Fruit fly (Drosophila melanogaster) whole organism, prepupa: ENCODE measurements around the gene CG13919.

ENCODE experiments used
- Blimp-1 ChIP-seq: fragments of 200-800 bp; sonication (Bioruptor generic); optimal IDR thresholded peaks from 3 replicates; lab custom pipeline; 2017; ENCODE audit warnings: missing biosample characterization, missing genetic modification characterization, mild to moderate bottlenecking, moderate library complexity, missing genetic modification reagents
- CG10631 ChIP-seq: fragments of 200-800 bp; sonication (Bioruptor generic); optimal IDR thresholded peaks from 2 replicates; lab custom pipeline; 2016; ENCODE audit warnings: missing biosample characterization, missing genetic modification characterization
- CG10669 ChIP-seq: fragments of 200-800 bp; sonication (Bioruptor generic); optimal IDR thresholded peaks from 3 replicates; lab custom pipeline; 2018; ENCODE audit warnings: missing biosample characterization, mild to moderate bottlenecking, missing genetic modification characterization, moderate library complexity
- CG11294 ChIP-seq: fragments of 200-800 bp; sonication (Bioruptor generic); IDR thresholded peaks from 2 replicates; pipeline ENCODE4 v1.3.6; 2022; ENCODE audit warnings: missing biosample characterization, missing genetic modification characterization
- CG11762 ChIP-seq: fragments of 200-800 bp; sonication (Bioruptor generic); optimal IDR thresholded peaks from 3 replicates; lab custom pipeline; 2016; ENCODE audit warnings: missing biosample characterization, missing genetic modification characterization; ENCODE audit not compliant: insufficient read depth
- CG15336 ChIP-seq: fragments of 200-800 bp; sonication (Bioruptor generic); IDR thresholded peaks from 2 replicates; pipeline ENCODE4 v1.3.6; 2022; ENCODE audit warnings: missing biosample characterization, missing genetic modification characterization
- CG16779 ChIP-seq: fragments of 200-800 bp; sonication (Bioruptor generic); optimal IDR thresholded peaks from 3 replicates; lab custom pipeline; 2017; ENCODE audit warnings: missing biosample characterization, mild to moderate bottlenecking, missing genetic modification characterization
- CG3032 ChIP-seq: fragments of 200-800 bp; optimal IDR thresholded peaks from 2 replicates; lab custom pipeline; 2019; ENCODE audit warnings: missing biosample characterization, mild to moderate bottlenecking, missing genetic modification characterization, moderate library complexity
- CG32006 ChIP-seq: fragments of 200-800 bp; sonication (Bioruptor generic); optimal IDR thresholded peaks from 3 replicates; lab custom pipeline; 2017; ENCODE audit warnings: missing biosample characterization, mild to moderate bottlenecking, missing genetic modification characterization
- CG34406 ChIP-seq: fragments of 200-800 bp; sonication (Bioruptor generic); optimal IDR thresholded peaks from 3 replicates; lab custom pipeline; 2016; ENCODE audit warnings: missing biosample characterization, missing genetic modification characterization
- CG3919 ChIP-seq: fragments of 200-800 bp; sonication (Bioruptor generic); optimal IDR thresholded peaks from 3 replicates; lab custom pipeline; 2016; ENCODE audit warnings: missing biosample characterization, missing genetic modification characterization
- CG6163 ChIP-seq: fragments of 200-800 bp; sonication (Bioruptor generic); IDR thresholded peaks from 3 replicates; pipeline ENCODE4 v1.3.6; 2022; ENCODE audit warnings: missing biosample characterization, missing genetic modification characterization
- CG6808 ChIP-seq: fragments of 200-800 bp; sonication (Bioruptor generic); optimal IDR thresholded peaks from 3 replicates; lab custom pipeline; 2017; ENCODE audit warnings: missing biosample characterization, missing genetic modification characterization, mild to moderate bottlenecking, moderate library complexity, missing genetic modification reagents
- CG7368 ChIP-seq: fragments of 200-800 bp; sonication (Bioruptor generic); optimal IDR thresholded peaks from 3 replicates; lab custom pipeline; 2016; ENCODE audit warnings: missing biosample characterization, missing genetic modification characterization
- CG8119 ChIP-seq: fragments of 200-800 bp; sonication (Bioruptor generic); IDR thresholded peaks from 3 replicates; pipeline ENCODE4 v1.3.6; 2022; ENCODE audit warnings: missing biosample characterization, missing genetic modification characterization
- CG8319 ChIP-seq: fragments of 200-800 bp; sonication (Bioruptor generic); optimal IDR thresholded peaks from 3 replicates; lab custom pipeline; 2016; ENCODE audit warnings: missing biosample characterization, missing genetic modification characterization
- CG8632 ChIP-seq: fragments of 200-800 bp; sonication (Bioruptor generic); optimal IDR thresholded peaks from 3 replicates; lab custom pipeline; 2016; ENCODE audit warnings: missing biosample characterization, missing genetic modification characterization
- Eip78C ChIP-seq: fragments of 200-800 bp; sonication (Bioruptor generic); peaks from one replicate; lab custom pipeline; 2016; ENCODE audit warnings: missing biosample characterization, missing genetic modification characterization
- Eip93F ChIP-seq: fragments of 200-800 bp; sonication (Bioruptor generic); optimal IDR thresholded peaks from 2 replicates; lab custom pipeline; 2016; ENCODE audit warnings: missing biosample characterization, mild to moderate bottlenecking, missing genetic modification characterization
- Ets96B ChIP-seq: fragments of 200-800 bp; optimal IDR thresholded peaks from 2 replicates; lab custom pipeline; 2019; ENCODE audit warnings: missing biosample characterization, mild to moderate bottlenecking, missing genetic modification characterization, moderate library complexity
- Gug ChIP-seq: fragments of 200-800 bp; sonication (Bioruptor generic); IDR thresholded peaks from 2 replicates; pipeline ENCODE4 v1.3.6; 2022; ENCODE audit warnings: missing biosample characterization, missing genetic modification characterization
- Hr39 ChIP-seq: fragments of 200-800 bp; sonication (Bioruptor generic); optimal IDR thresholded peaks from 2 replicates; lab custom pipeline; 2016; ENCODE audit warnings: missing biosample characterization, missing genetic modification characterization
- Lpt ChIP-seq: fragments of 200-800 bp; sonication (Bioruptor generic); optimal IDR thresholded peaks from 3 replicates; lab custom pipeline; 2016; ENCODE audit warnings: missing biosample characterization, missing genetic modification characterization
- OdsH ChIP-seq: fragments of 200-800 bp; sonication (Bioruptor generic); optimal IDR thresholded peaks from 3 replicates; lab custom pipeline; 2016; ENCODE audit warnings: missing biosample characterization, missing genetic modification characterization
- Smox ChIP-seq: fragments of 200-800 bp; sonication (Bioruptor generic); optimal IDR thresholded peaks from 3 replicates; lab custom pipeline; 2016; ENCODE audit warnings: missing biosample characterization, missing genetic modification characterization
- Sox102F ChIP-seq: fragments of 200-800 bp; sonication (Bioruptor generic); optimal IDR thresholded peaks from 2 replicates; lab custom pipeline; 2016; ENCODE audit warnings: missing biosample characterization, mild to moderate bottlenecking, missing genetic modification characterization
- Sox14 ChIP-seq: fragments of 200-800 bp; sonication (Bioruptor generic); optimal IDR thresholded peaks from 3 replicates; lab custom pipeline; 2016; ENCODE audit warnings: missing biosample characterization, missing genetic modification characterization
- Sox15 ChIP-seq: fragments of 200-800 bp; sonication (Bioruptor generic); optimal IDR thresholded peaks from 3 replicates; lab custom pipeline; 2016; ENCODE audit warnings: missing biosample characterization, missing genetic modification characterization
- dac ChIP-seq: fragments of 200-800 bp; sonication (Bioruptor generic); optimal IDR thresholded peaks from 2 replicates; lab custom pipeline; 2017; ENCODE audit warnings: missing biosample characterization, mild to moderate bottlenecking, missing genetic modification characterization
- dsx ChIP-seq: fragments of 200-800 bp; optimal IDR thresholded peaks from 3 replicates; lab custom pipeline; 2019; ENCODE audit warnings: missing biosample characterization, mild to moderate bottlenecking, missing genetic modification characterization, moderate library complexity; ENCODE audit not compliant: poor library complexity, severe bottlenecking
- eg ChIP-seq: fragments of 200-800 bp; sonication (Bioruptor generic); IDR thresholded peaks from 3 replicates; pipeline ENCODE4 v1.3.6; 2022; ENCODE audit warnings: missing biosample characterization, missing genetic modification characterization
- esn ChIP-seq: fragments of 200-800 bp; sonication (Bioruptor generic); optimal IDR thresholded peaks from 2 replicates; lab custom pipeline; 2016; ENCODE audit warnings: missing biosample characterization, mild to moderate bottlenecking, missing genetic modification characterization, moderate library complexity
- fd59A ChIP-seq: fragments of 200-800 bp; sonication (Bioruptor generic); optimal IDR thresholded peaks from 2 replicates; lab custom pipeline; 2017; ENCODE audit warnings: missing biosample characterization, mild to moderate bottlenecking, missing genetic modification characterization, missing genetic modification reagents
- fd85E ChIP-seq: fragments of 200-800 bp; sonication (Bioruptor generic); optimal IDR thresholded peaks from 3 replicates; lab custom pipeline; 2016; ENCODE audit warnings: missing biosample characterization, missing genetic modification characterization
- fkh ChIP-seq: fragments of 200-800 bp; sonication (Bioruptor generic); optimal IDR thresholded peaks from 3 replicates; lab custom pipeline; 2017; ENCODE audit warnings: missing biosample characterization, mild to moderate bottlenecking, missing genetic modification characterization, moderate library complexity
- lz ChIP-seq: fragments of 200-800 bp; sonication (Bioruptor generic); optimal IDR thresholded peaks from 3 replicates; lab custom pipeline; 2016; ENCODE audit warnings: missing biosample characterization, missing genetic modification characterization
- net ChIP-seq: fragments of 200-800 bp; sonication (Bioruptor generic); optimal IDR thresholded peaks from 3 replicates; lab custom pipeline; 2016; ENCODE audit warnings: missing biosample characterization, missing genetic modification characterization
- spab ChIP-seq: fragments of 200-800 bp; sonication (Bioruptor generic); optimal IDR thresholded peaks from 2 replicates; lab custom pipeline; 2017; ENCODE audit warnings: missing biosample characterization, mild to moderate bottlenecking, missing genetic modification characterization, missing genetic modification reagents
- ss ChIP-seq, 2 experiments: fragments of 200-800 bp; sonication (Bioruptor generic); optimal IDR thresholded peaks; 2 replicates in 1 of 2; 3 replicates in 1 of 2; lab custom pipeline; 2017 to 2018; ENCODE audit warnings: mild to moderate bottlenecking in 2 of 2, missing biosample characterization in 2 of 2, missing genetic modification characterization in 2 of 2, moderate library complexity in 1 of 2
- svp ChIP-seq: fragments of 200-800 bp; sonication (Bioruptor generic); peaks from one replicate; lab custom pipeline; 2016; ENCODE audit warnings: missing biosample characterization, missing genetic modification characterization
- topi ChIP-seq: fragments of 200-800 bp; sonication (Bioruptor generic); optimal IDR thresholded peaks from 3 replicates; lab custom pipeline; 2016; ENCODE audit warnings: missing biosample characterization, missing genetic modification characterization

Gene CG13919

DNA sequence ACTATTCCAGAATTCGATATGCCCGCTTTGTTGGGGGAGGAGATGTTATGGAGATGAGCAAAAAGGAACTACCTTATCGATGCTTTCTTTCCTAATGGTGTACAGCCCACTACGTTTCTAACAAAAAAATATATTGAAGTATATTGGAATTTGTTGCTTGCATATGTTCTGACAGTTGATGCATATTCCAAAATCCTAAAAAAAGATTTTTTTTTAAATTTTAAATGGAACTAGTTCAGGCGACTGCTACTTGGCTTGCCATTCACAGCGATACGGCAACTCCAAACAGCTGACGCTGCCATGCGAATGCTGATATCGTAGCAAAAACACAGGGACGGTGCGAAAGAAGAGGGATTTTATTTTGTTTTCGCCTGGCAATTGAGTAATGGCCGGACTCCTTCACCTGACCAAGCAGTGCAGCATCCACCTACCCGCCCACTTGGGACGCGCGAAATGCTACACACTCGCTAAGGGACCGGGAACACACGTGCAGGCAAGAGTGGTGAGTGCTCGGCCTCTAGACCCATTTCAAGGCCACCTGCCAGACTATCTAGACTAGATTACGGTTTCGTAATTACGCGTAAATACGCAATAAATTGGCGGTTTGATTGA lies 27.0 kb upstream of the CG13919 start, which contains the start of the genes CG13926, ABCB7 and CG33230 (continued):
- TF ChIP-seq CG16779 (tag; lab: Kevin White, UChicago) (no peak), Ets96B (no peak), fd59A (GFP tag; lab: Kevin White, UChicago) (no peak), CG3919 (GFP tag; lab: Kevin White, UChicago) (no peak), CG11762 (GFP tag; lab: Kevin White, UChicago) (no peak), Blimp-1 (GFP tag; lab: Kevin White, UChicago) (no peak), CG8319 (GFP tag; lab: Kevin White, UChicago) (no peak)
- TF ChIP-seq, all 60 proteins: peak for 15

DNA sequence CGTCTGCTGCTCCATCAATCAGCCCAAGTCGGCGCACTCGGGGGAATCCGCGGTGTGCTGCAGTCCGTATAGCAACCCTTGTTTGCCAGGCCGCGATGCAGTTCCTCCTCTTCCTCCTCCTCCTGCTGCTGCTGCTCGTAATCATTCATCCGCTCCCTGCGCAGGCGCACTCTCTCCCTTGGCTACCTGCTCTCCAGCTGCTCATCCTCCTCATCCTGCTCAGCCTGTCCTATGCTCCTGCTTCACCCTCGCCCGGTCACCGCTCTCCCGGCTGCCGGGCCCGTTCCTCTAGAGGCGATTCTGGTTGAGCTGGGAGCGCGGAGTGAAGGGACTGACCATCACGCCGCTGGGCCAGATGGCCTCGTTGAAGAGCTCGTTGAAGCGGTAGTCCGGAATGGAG lies 18.3 kb upstream of the CG13919 start:
- TF ChIP-seq CG8119 (GFP tag; lab: Robert Waterston, UW) (no peak), Lpt (GFP tag; lab: Kevin White, UChicago) (no peak), Blimp-1 (GFP tag; lab: Kevin White, UChicago) (no peak), svp (GFP tag; lab: Kevin White, UChicago) (peak; percentile 38)

DNA sequence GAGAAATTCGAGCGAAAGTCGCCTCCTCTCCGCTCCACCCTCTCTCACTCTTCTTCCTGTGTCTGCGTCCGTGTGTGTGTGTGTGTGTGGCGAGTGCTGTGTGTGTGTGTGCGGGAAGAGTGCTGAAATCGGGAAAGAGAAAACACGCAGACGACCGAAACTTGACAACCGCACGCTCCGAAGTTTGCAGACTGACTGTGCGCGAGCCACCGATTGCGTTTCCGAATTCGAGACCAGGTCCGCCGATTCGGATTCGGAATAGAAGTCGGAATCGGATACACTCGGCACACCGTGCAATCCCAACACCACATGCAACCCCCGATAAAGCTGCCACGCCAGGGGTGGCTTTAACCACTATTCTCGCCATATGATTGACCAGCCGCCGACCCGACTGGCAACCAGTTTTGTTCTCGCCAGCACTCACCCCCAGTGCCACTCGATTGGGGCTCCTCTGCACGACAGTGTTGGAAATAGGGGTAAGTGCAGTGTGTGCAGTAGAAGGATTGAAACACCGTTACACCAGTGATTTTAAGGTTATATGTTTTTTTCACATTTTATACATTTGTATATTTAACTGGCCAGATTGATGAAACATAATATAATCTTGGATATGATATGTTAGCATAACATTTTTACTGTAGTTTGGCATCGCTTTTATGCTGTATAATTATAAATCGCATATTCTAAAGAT lies 16.9 kb upstream of the CG13919 start, which contains the start of gene CG13928:
Gene CG13928, minus strand, starts transcription at position 202 of the 691 bp plus-strand sequence.
- TF ChIP-seq lz (GFP tag; lab: Kevin White, UChicago) (no peak), svp (GFP tag; lab: Kevin White, UChicago) (peak; percentile 29)
- TF ChIP-seq, all 60 proteins: peak for 1

DNA sequence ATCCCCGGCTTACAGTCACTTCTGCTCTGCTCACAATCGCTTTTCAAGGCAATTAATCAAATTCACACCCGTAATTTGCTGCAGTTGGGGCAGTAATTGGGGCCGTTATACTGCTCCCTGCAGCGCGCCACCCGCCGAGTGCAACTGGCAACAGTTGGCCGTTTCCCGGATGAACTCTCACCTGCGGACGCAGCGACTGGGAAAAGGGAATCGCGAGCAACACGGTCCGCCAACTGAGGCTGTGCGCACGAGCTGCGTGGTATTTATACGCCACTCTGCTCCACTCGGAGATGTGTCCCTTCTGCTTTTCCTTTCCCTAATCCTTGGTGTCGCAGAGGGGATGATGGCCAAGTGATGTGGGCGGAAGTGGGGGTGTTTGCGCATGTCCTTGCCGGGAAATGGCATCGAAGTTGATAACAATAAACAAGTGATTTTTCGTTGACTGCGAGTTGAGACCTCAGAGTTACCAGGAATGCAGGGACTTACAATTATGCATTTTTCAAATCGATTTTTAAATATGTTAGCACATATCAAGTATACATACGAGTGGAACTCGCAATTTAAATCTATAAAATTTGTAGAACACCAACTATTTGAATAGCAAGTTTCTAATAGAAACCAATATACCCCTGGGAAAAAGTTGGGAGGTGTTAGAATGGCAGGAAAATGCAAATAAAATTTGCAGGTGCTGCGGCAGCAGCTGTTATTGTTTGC lies 16.0 kb upstream of the CG13919 start, which contains the start of gene GC:
Gene GC, minus strand, starts transcription at position 238 of the 714 bp plus-strand sequence.
- TF ChIP-seq Eip93F (GFP tag; lab: Kevin White, UChicago) (no peak), CG7368 (GFP tag; lab: Kevin White, UChicago) (no peak), CG11294 (no peak), Sox102F (GFP tag; lab: Kevin White, UChicago) (peak; percentile 19), Gug (GFP tag; lab: Robert Waterston, UW) (no peak), CG8119 (GFP tag; lab: Robert Waterston, UW) (0 out of 3 replicates have a peak, but pooled peaks have one; percentile 28), topi (GFP tag; lab: Kevin White, UChicago) (no peak), dac (GFP tag; lab: Kevin White, UChicago) (no peak), spab (GFP tag; lab: Kevin White, UChicago) (no peak), Hr39 (GFP tag; lab: Kevin White, UChicago) (peak; percentile 37), Sox15 (GFP tag; lab: Kevin White, UChicago) (no peak), fkh (GFP tag; lab: Kevin White, UChicago) (no peak), ss (GFP tag; optimal IDR thresholded peaks at IDR 0.05; lab: Kevin White, UChicago) (no peak), eg (GFP tag; lab: Robert Waterston, UW) (no peak), net (GFP tag; lab: Kevin White, UChicago) (peak; percentile 16), CG10669 (GFP tag; lab: Kevin White, UChicago) (no peak), CG3032 (no peak), Sox14 (GFP tag; lab: Kevin White, UChicago) (no peak), CG8632 (GFP tag; lab: Kevin White, UChicago) (no peak), dsx (GFP tag; lab: Kevin White, UChicago) (no peak), Smox (GFP tag; lab: Kevin White, UChicago) (peak; percentile 34), CG16779 (tag; lab: Kevin White, UChicago) (no peak), lz (GFP tag; lab: Kevin White, UChicago) (peak; percentile 9), Eip78C (GFP tag; lab: Kevin White, UChicago) (no peak), CG6163 (GFP tag; lab: Robert Waterston, UW) (no peak), CG10631 (no peak), Ets96B (no peak), CG34406 (GFP tag; lab: Kevin White, UChicago) (no peak), fd59A (GFP tag; lab: Kevin White, UChicago) (no peak), CG32006 (GFP tag; lab: Kevin White, UChicago) (peak; percentile 43), OdsH (GFP tag; lab: Kevin White, UChicago) (no peak), CG6808 (no peak), fd85E (GFP tag; lab: Kevin White, UChicago) (no peak), CG15336 (GFP tag; lab: Robert Waterston, UW) (0 out of 2 replicates have a peak, but pooled peaks have one; percentile 18), esn (GFP tag; lab: Kevin White, UChicago) (no peak)
